Fruit fly (Drosophila melanogaster) whole organism, embryonic: ENCODE measurements around the gene CG5934.

Source experiments
- CG1024 ChIP-seq: fragments of 200-800 bp; sonication (Bioruptor generic); IDR thresholded peaks from 2 replicates; pipeline ENCODE4 v1.3.6; 2022; ENCODE audit warnings: missing biosample characterization, missing genetic modification characterization
- CG10431 ChIP-seq: fragments of 200-800 bp; sonication (Bioruptor generic); optimal IDR thresholded peaks from 3 replicates; lab custom pipeline; 2018; ENCODE audit warnings: missing biosample characterization, mild to moderate bottlenecking, missing genetic modification characterization
- CG10462 ChIP-seq: fragments of 200-800 bp; sonication (Bioruptor generic); optimal IDR thresholded peaks from 2 replicates; lab custom pipeline; 2016; ENCODE audit warnings: missing biosample characterization, missing genetic modification characterization
- CG12104 ChIP-seq: fragments of 200-800 bp; sonication (Bioruptor generic); optimal IDR thresholded peaks from 3 replicates; lab custom pipeline; 2016; ENCODE audit warnings: missing biosample characterization, missing genetic modification characterization
- CG12659 ChIP-seq: fragments of 200-800 bp; sonication (Bioruptor generic); optimal IDR thresholded peaks from 3 replicates; lab custom pipeline; 2017; ENCODE audit warnings: mild to moderate bottlenecking, missing biosample characterization, missing genetic modification reagents, missing genetic modification characterization
- CG12769 ChIP-seq: fragments of 200-800 bp; sonication (Bioruptor generic); optimal IDR thresholded peaks from 2 replicates; lab custom pipeline; 2019; ENCODE audit warnings: missing biosample characterization, mild to moderate bottlenecking, missing genetic modification characterization, moderate library complexity
- CG13424 ChIP-seq: fragments of 200-800 bp; sonication (Bioruptor generic); optimal IDR thresholded peaks from 2 replicates; lab custom pipeline; 2019; ENCODE audit warnings: missing biosample characterization, mild to moderate bottlenecking, missing genetic modification characterization, moderate library complexity
- CG14710 ChIP-seq: fragments of 200-800 bp; sonication (Bioruptor generic); optimal IDR thresholded peaks from 3 replicates; lab custom pipeline; 2019; ENCODE audit warnings: missing biosample characterization, mild to moderate bottlenecking, missing genetic modification characterization, moderate library complexity
- CG15696 ChIP-seq: fragments of 200-800 bp; sonication (Bioruptor generic); optimal IDR thresholded peaks from 2 replicates; lab custom pipeline; 2019; ENCODE audit warnings: missing biosample characterization, mild to moderate bottlenecking, missing genetic modification characterization, moderate library complexity
- CG16813 ChIP-seq: fragments of 200-800 bp; sonication (Bioruptor generic); IDR thresholded peaks from 3 replicates; pipeline ENCODE4 v1.3.6; 2022; ENCODE audit warnings: missing biosample characterization, missing genetic modification characterization; ENCODE audit not compliant: partially characterized antibody
- CG17359 ChIP-seq: fragments of 200-800 bp; sonication (Bioruptor generic); optimal IDR thresholded peaks from 3 replicates; lab custom pipeline; 2018; ENCODE audit warnings: missing biosample characterization, mild to moderate bottlenecking, missing genetic modification characterization, moderate library complexity
- CG1792 ChIP-seq: fragments of 200-800 bp; sonication (Bioruptor generic); optimal IDR thresholded peaks from 2 replicates; lab custom pipeline; 2016; ENCODE audit warnings: missing biosample characterization, missing genetic modification characterization
- CG18262 ChIP-seq: fragments of 200-800 bp; optimal IDR thresholded peaks from 3 replicates; lab custom pipeline; 2019; ENCODE audit warnings: missing biosample characterization, mild to moderate bottlenecking, missing genetic modification characterization, moderate library complexity
- CG3065 ChIP-seq: fragments of 200-800 bp; sonication (Bioruptor generic); optimal IDR thresholded peaks from 2 replicates; lab custom pipeline; 2016; ENCODE audit warnings: missing biosample characterization, missing genetic modification characterization
- CG32767 ChIP-seq: fragments of 200-800 bp; sonication (Bioruptor generic); IDR thresholded peaks from 2 replicates; pipeline ENCODE4 v1.3.6; 2022; ENCODE audit warnings: missing biosample characterization, missing genetic modification characterization
- CG33213 ChIP-seq: fragments of 200-800 bp; sonication (Bioruptor generic); optimal IDR thresholded peaks from 3 replicates; lab custom pipeline; 2016; ENCODE audit warnings: missing biosample characterization, missing genetic modification characterization
- CG6765 ChIP-seq: fragments of 200-800 bp; sonication (Bioruptor generic); optimal IDR thresholded peaks from 3 replicates; lab custom pipeline; 2017; ENCODE audit warnings: missing biosample characterization, mild to moderate bottlenecking, missing genetic modification characterization
- CG6813 ChIP-seq: fragments of 200-800 bp; sonication (Bioruptor generic); optimal IDR thresholded peaks from 2 replicates; lab custom pipeline; 2017; ENCODE audit warnings: missing biosample characterization, missing genetic modification characterization, mild to moderate bottlenecking, moderate library complexity, missing genetic modification reagents
- CG7372 ChIP-seq: fragments of 200-800 bp; sonication (Bioruptor generic); IDR thresholded peaks from 2 replicates; pipeline ENCODE4 v1.3.6; 2022; ENCODE audit warnings: missing biosample characterization, missing genetic modification characterization
- CG8388 ChIP-seq: fragments of 200-800 bp; sonication (Bioruptor generic); optimal IDR thresholded peaks from 2 replicates; lab custom pipeline; 2019; ENCODE audit warnings: missing biosample characterization, mild to moderate bottlenecking, missing genetic modification characterization, moderate library complexity
- CG8765 ChIP-seq: fragments of 200-800 bp; sonication (Bioruptor generic); IDR thresholded peaks from 2 replicates; pipeline ENCODE4 v1.3.6; 2022; ENCODE audit warnings: missing biosample characterization, missing genetic modification characterization
- CTCF ChIP-seq: fragments of 200-800 bp; sonication (Bioruptor generic); optimal IDR thresholded peaks from 2 replicates; lab custom pipeline; 2017; ENCODE audit warnings: missing biosample characterization, mild to moderate bottlenecking, missing genetic modification characterization, moderate library complexity
- CrebB ChIP-seq: fragments of 200-800 bp; sonication (Bioruptor generic); optimal IDR thresholded peaks from 3 replicates; lab custom pipeline; 2018; ENCODE audit warnings: missing biosample characterization, mild to moderate bottlenecking, missing genetic modification characterization
- D19A ChIP-seq: fragments of 200-800 bp; optimal IDR thresholded peaks from 3 replicates; lab custom pipeline; 2019; ENCODE audit warnings: missing biosample characterization, mild to moderate bottlenecking, missing genetic modification characterization, moderate library complexity
- Dad ChIP-seq: fragments of 200-800 bp; sonication (Bioruptor generic); optimal IDR thresholded peaks from 3 replicates; lab custom pipeline; 2016; ENCODE audit warnings: missing biosample characterization, missing genetic modification characterization
- Fer3 ChIP-seq: fragments of 200-800 bp; sonication (Bioruptor generic); optimal IDR thresholded peaks from 2 replicates; lab custom pipeline; 2018; ENCODE audit warnings: missing biosample characterization, mild to moderate bottlenecking, missing genetic modification characterization, moderate library complexity
- Hr3 ChIP-seq: fragments of 200-800 bp; sonication (Bioruptor generic); optimal IDR thresholded peaks from 3 replicates; lab custom pipeline; 2016; ENCODE audit warnings: missing biosample characterization, missing genetic modification characterization
- TFAM ChIP-seq: fragments of 200-800 bp; sonication (Bioruptor generic); optimal IDR thresholded peaks from 2 replicates; lab custom pipeline; 2017; ENCODE audit warnings: missing biosample characterization, missing genetic modification characterization, inconsistent platforms
- ap ChIP-seq: fragments of 200-800 bp; sonication (Bioruptor generic); IDR thresholded peaks from 2 replicates; pipeline ENCODE4 v1.3.6; 2022; ENCODE audit warnings: missing biosample characterization, missing genetic modification characterization
- chif ChIP-seq, 2 experiments: fragments of 200-800 bp; sonication (Bioruptor generic); optimal IDR thresholded peaks; 3 replicates each; lab custom pipeline; 2016; ENCODE audit warnings: missing biosample characterization in 2 of 2, missing genetic modification characterization in 2 of 2
- cwo ChIP-seq: fragments of 200-800 bp; sonication (Bioruptor generic); optimal IDR thresholded peaks from 3 replicates; lab custom pipeline; 2017; ENCODE audit warnings: missing biosample characterization, missing genetic modification characterization, mild to moderate bottlenecking, moderate library complexity, missing genetic modification reagents
- dimm ChIP-seq: fragments of 200-800 bp; sonication (Bioruptor generic); IDR thresholded peaks from 2 replicates; pipeline ENCODE4 v1.3.6; 2022; ENCODE audit warnings: missing biosample characterization, missing genetic modification characterization
- disco-r ChIP-seq: fragments of 200-800 bp; sonication (Bioruptor generic); optimal IDR thresholded peaks from 2 replicates; lab custom pipeline; 2016; ENCODE audit warnings: missing biosample characterization, missing genetic modification characterization
- en ChIP-seq: fragments of 200-800 bp; sonication (Bioruptor generic); optimal IDR thresholded peaks from 2 replicates; lab custom pipeline; 2016; ENCODE audit warnings: missing biosample characterization, missing genetic modification characterization
- fd64A ChIP-seq: fragments of 200-800 bp; sonication (Bioruptor generic); optimal IDR thresholded peaks from 3 replicates; lab custom pipeline; 2018; ENCODE audit warnings: missing biosample characterization, mild to moderate bottlenecking, missing genetic modification characterization
- gfzf ChIP-seq: fragments of 200-800 bp; sonication (Bioruptor generic); optimal IDR thresholded peaks from 2 replicates; lab custom pipeline; 2016; ENCODE audit warnings: missing biosample characterization, mild to moderate bottlenecking, missing genetic modification characterization, moderate library complexity
- gsb ChIP-seq: fragments of 200-800 bp; sonication (Bioruptor generic); IDR thresholded peaks from 2 replicates; pipeline ENCODE4 v1.3.6; 2022; ENCODE audit warnings: missing biosample characterization, missing genetic modification characterization
- ham ChIP-seq: fragments of 200-800 bp; sonication (Bioruptor generic); IDR thresholded peaks from 2 replicates; pipeline ENCODE4 v1.3.6; 2022; ENCODE audit warnings: missing biosample characterization, missing genetic modification characterization
- mirr ChIP-seq: fragments of 200-800 bp; sonication (Bioruptor generic); optimal IDR thresholded peaks from 3 replicates; lab custom pipeline; 2018; ENCODE audit warnings: missing biosample characterization, mild to moderate bottlenecking, missing genetic modification characterization
- nerfin-1 ChIP-seq: fragments of 200-800 bp; sonication (Bioruptor generic); optimal IDR thresholded peaks from 3 replicates; lab custom pipeline; 2019; ENCODE audit warnings: missing biosample characterization, mild to moderate bottlenecking, missing genetic modification characterization, moderate library complexity
- odd ChIP-seq: fragments of 200-800 bp; sonication (Bioruptor generic); optimal IDR thresholded peaks from 2 replicates; lab custom pipeline; 2017; ENCODE audit warnings: missing biosample characterization, mild to moderate bottlenecking, missing genetic modification characterization
- salm ChIP-seq: fragments of 200-800 bp; sonication (Bioruptor generic); optimal IDR thresholded peaks from 2 replicates; lab custom pipeline; 2018; ENCODE audit warnings: missing biosample characterization, mild to moderate bottlenecking, missing genetic modification characterization
- sd ChIP-seq: fragments of 200-800 bp; sonication (Bioruptor generic); optimal IDR thresholded peaks from 3 replicates; lab custom pipeline; 2018; ENCODE audit warnings: missing biosample characterization, mild to moderate bottlenecking, missing genetic modification characterization, moderate library complexity
- sim ChIP-seq: fragments of 200-800 bp; sonication (Bioruptor generic); IDR thresholded peaks from 2 replicates; pipeline ENCODE4 v1.3.6; 2022; ENCODE audit warnings: missing biosample characterization, missing genetic modification characterization
- stwl ChIP-seq: fragments of 200-800 bp; sonication (Bioruptor generic); optimal IDR thresholded peaks from 3 replicates; lab custom pipeline; 2018; ENCODE audit warnings: missing biosample characterization, mild to moderate bottlenecking, missing genetic modification characterization, moderate library complexity
- tin ChIP-seq: fragments of 200-800 bp; sonication (Bioruptor generic); optimal IDR thresholded peaks from 3 replicates; lab custom pipeline; 2016; ENCODE audit warnings: missing biosample characterization, missing genetic modification characterization
- tx ChIP-seq: fragments of 200-800 bp; sonication (Bioruptor generic); optimal IDR thresholded peaks from 2 replicates; lab custom pipeline; 2016; ENCODE audit warnings: missing biosample characterization, missing genetic modification characterization
- zen2 ChIP-seq: fragments of 200-800 bp; sonication (Bioruptor generic); IDR thresholded peaks from 3 replicates; pipeline ENCODE4 v1.3.6; 2022; ENCODE audit warnings: missing biosample characterization, missing genetic modification characterization; ENCODE audit not compliant: partially characterized antibody
- zfh2 ChIP-seq: fragments of 200-800 bp; sonication (Bioruptor generic); optimal IDR thresholded peaks from 2 replicates; lab custom pipeline; 2016; ENCODE audit warnings: missing biosample characterization, missing genetic modification characterization

The CG5934 gene

dm6 chr3R:27281022-27281810, 7.7 kb downstream of the CG5934 start (continued):
- TF ChIP-seq mirr (GFP tag; lab: Kevin White, UChicago) (peak; percentile 87), CG15696 (peak; percentile 65), CG17359 (tag; lab: Kevin White, UChicago) (peak; percentile 96), CG7372 (peak; percentile 95), CrebB (tag; lab: Kevin White, UChicago) (peak; percentile 96), Dad (GFP tag; lab: Kevin White, UChicago) (peak; percentile 93), CG14710 (peak; percentile 72), tx (GFP tag; lab: Kevin White, UChicago) (peak; percentile 91), Hr3 (GFP tag; lab: Kevin White, UChicago) (peak; percentile 89), CG10431 (GFP tag; lab: Kevin White, UChicago) (peak; percentile 33), CG3065 (peak; percentile 85), CG6813 (GFP tag; lab: Kevin White, UChicago) (peak; percentile 97), en (peak; percentile 82), CG32767 (GFP tag; lab: Robert Waterston, UW) (peak; percentile 97), CG8388 (GFP tag; lab: Kevin White, UChicago) (peak; percentile 90), zen2 (GFP tag; lab: Robert Waterston, UW) (0 out of 3 replicates have a peak, but pooled peaks have one; percentile 17), CTCF (GFP tag; lab: Kevin White, UChicago) (peak; percentile 66), gfzf (no peak), chif (GFP tag; optimal IDR thresholded peaks at IDR 0.05; lab: Kevin White, UChicago) (peak; percentile 94), gsb (GFP tag; lab: Robert Waterston, UW) (peak; percentile 95), Fer3 (tag; lab: Kevin White, UChicago) (peak; percentile 96), CG16813 (GFP tag; lab: Robert Waterston, UW) (peak; percentile 51; the same call in 2 of the 3 replicates), CG8765 (GFP tag; lab: Robert Waterston, UW) (peak; percentile 92), salm (tag; lab: Kevin White, UChicago) (peak; percentile 89), sd (tag; lab: Kevin White, UChicago) (peak; percentile 90), tin (peak; percentile 94), cwo (peak; percentile 95), CG1792 (peak; percentile 92), CG12659 (GFP tag; lab: Kevin White, UChicago) (peak; percentile 97), ap (GFP tag; lab: Robert Waterston, UW) (peak; percentile 94), CG12769 (peak; percentile 99), CG18262 (peak; percentile 93), disco-r (GFP tag; lab: Kevin White, UChicago) (peak; percentile 89), CG33213 (GFP tag; lab: Kevin White, UChicago) (peak; percentile 93), D19A (tag; lab: Kevin White, UChicago) (peak; percentile 87), stwl (tag; lab: Kevin White, UChicago) (peak; percentile 39), ham (peak; percentile 91; the same call in 1 of the 2 replicates), zfh2 (GFP tag; lab: Kevin White, UChicago) (peak; percentile 96), CG13424 (peak; percentile 91), sim (peak; percentile 91), odd (peak; percentile 93), fd64A (GFP tag; lab: Kevin White, UChicago) (peak; percentile 92), CG6765 (GFP tag; lab: Kevin White, UChicago) (peak; percentile 90), nerfin-1 (peak; percentile 80), dimm (GFP tag; lab: Robert Waterston, UW) (peak; percentile 91), CG12104 (GFP tag; lab: Kevin White, UChicago) (peak; percentile 82), CG10462 (GFP tag; lab: Kevin White, UChicago) (peak; percentile 78), TFAM (GFP tag; lab: Kevin White, UChicago) (peak; percentile 82), CG1024 (GFP tag; lab: Robert Waterston, UW) (peak; percentile 86)
